Worm (Caenorhabditis elegans) whole organism, L2 larva: ENCODE measurements around the gene C02B8.12.

Experiments used
- C34F6.9 ChIP-seq: fragments of 150-350 bp; optimal IDR thresholded peaks from 2 replicates; lab custom pipeline; 2014; ENCODE audit warnings: missing biosample characterization, missing genetic modification characterization
- F13H6.1 ChIP-seq: sonication (generic microtip); optimal IDR thresholded peaks from 2 replicates; lab custom pipeline; 2016; ENCODE audit warnings: missing genetic modification characterization, missing compliant biosample characterization
- ZK546.5 ChIP-seq: sonication (generic microtip); optimal IDR thresholded peaks from 2 replicates; lab custom pipeline; 2017; ENCODE audit warnings: missing biosample characterization, missing genetic modification characterization
- blmp-1 ChIP-seq: sonication (generic microtip); optimal IDR thresholded peaks from 2 replicates; lab custom pipeline; 2017; ENCODE audit warnings: missing genetic modification characterization, mild to moderate bottlenecking, missing compliant biosample characterization, antibody characterized with exemption, moderate library complexity; ENCODE audit not compliant: insufficient read depth
- ceh-82 ChIP-seq: fragments of 150-350 bp; optimal IDR thresholded peaks from 2 replicates; lab custom pipeline; 2014; ENCODE audit warnings: missing biosample characterization, missing genetic modification characterization
- crh-2 ChIP-seq: sonication (generic microtip); optimal IDR thresholded peaks from 2 replicates; lab custom pipeline; 2017; ENCODE audit warnings: missing biosample characterization, missing genetic modification characterization
- dmd-4 ChIP-seq: sonication (generic microtip); optimal IDR thresholded peaks from 2 replicates; lab custom pipeline; 2017; ENCODE audit warnings: missing biosample characterization, missing genetic modification characterization
- egl-27 ChIP-seq: sonication (generic microtip); optimal IDR thresholded peaks from 3 replicates; lab custom pipeline; 2017; ENCODE audit warnings: missing biosample characterization, missing genetic modification reagents, missing genetic modification characterization
- fos-1 ChIP-seq: fragments of 150-350 bp; optimal IDR thresholded peaks from 2 replicates; lab custom pipeline; 2014; ENCODE audit warnings: missing biosample characterization, missing genetic modification characterization
- gmeb-1 ChIP-seq: fragments of 150-350 bp; optimal IDR thresholded peaks from 2 replicates; lab custom pipeline; 2014; ENCODE audit warnings: missing biosample characterization, missing genetic modification characterization
- lin-13 ChIP-seq: fragments of 150-350 bp; optimal IDR thresholded peaks from 2 replicates; lab custom pipeline; 2014; ENCODE audit warnings: missing biosample characterization, missing genetic modification reagents, missing genetic modification characterization
- lin-39 ChIP-seq: fragments of 150-350 bp; optimal IDR thresholded peaks from 2 replicates; lab custom pipeline; 2014; ENCODE audit warnings: missing biosample characterization, missing genetic modification reagents, missing genetic modification characterization
- mdl-1 ChIP-seq, 2 experiments: fragments of 150-350 bp in 1 of 2; sonication (generic microtip) in 1 of 2; optimal IDR thresholded peaks; 2 replicates each; lab custom pipeline; 2017; ENCODE audit warnings: missing biosample characterization in 2 of 2, missing genetic modification characterization in 2 of 2
- nhr-10 ChIP-seq: sonication (generic microtip); optimal IDR thresholded peaks from 2 replicates; lab custom pipeline; 2017; ENCODE audit warnings: missing biosample characterization, missing genetic modification characterization
- nhr-11 ChIP-seq: fragments of 150-350 bp; optimal IDR thresholded peaks from 2 replicates; lab custom pipeline; 2014; ENCODE audit warnings: missing biosample characterization, missing genetic modification characterization
- nhr-12 ChIP-seq: fragments of 150-350 bp; optimal IDR thresholded peaks from 2 replicates; lab custom pipeline; 2014; ENCODE audit warnings: missing biosample characterization, missing genetic modification characterization
- nhr-129 ChIP-seq: fragments of 150-350 bp; optimal IDR thresholded peaks from 2 replicates; lab custom pipeline; 2014; ENCODE audit warnings: missing biosample characterization, missing genetic modification characterization
- nhr-21 ChIP-seq: fragments of 150-350 bp; optimal IDR thresholded peaks from 2 replicates; lab custom pipeline; 2014; ENCODE audit warnings: missing biosample characterization, missing genetic modification characterization
- nhr-23 ChIP-seq: fragments of 150-350 bp; optimal IDR thresholded peaks from 2 replicates; lab custom pipeline; 2014; ENCODE audit warnings: missing biosample characterization, missing genetic modification reagents, missing genetic modification characterization
- nhr-237 ChIP-seq: fragments of 150-350 bp; optimal IDR thresholded peaks from 2 replicates; lab custom pipeline; 2014; ENCODE audit warnings: missing biosample characterization, missing genetic modification characterization
- nhr-25 ChIP-seq: fragments of 150-350 bp; sonication (generic microtip); optimal IDR thresholded peaks from 3 replicates; lab custom pipeline; 2014; ENCODE audit warnings: missing biosample characterization, missing genetic modification characterization
- nhr-6 ChIP-seq: fragments of 150-350 bp; optimal IDR thresholded peaks from 2 replicates; lab custom pipeline; 2014; ENCODE audit warnings: missing biosample characterization, missing genetic modification characterization
- sem-4 ChIP-seq: fragments of 150-350 bp; optimal IDR thresholded peaks from 2 replicates; lab custom pipeline; 2014; ENCODE audit warnings: missing biosample characterization, missing genetic modification reagents, missing genetic modification characterization
- sma-9 ChIP-seq, 2 experiments: fragments of 150-350 bp in 1 of 2; sonication (generic microtip) in 1 of 2; optimal IDR thresholded peaks; 2 replicates each; lab custom pipeline; 2014 to 2016; ENCODE audit warnings: missing genetic modification characterization in 2 of 2, mild to moderate bottlenecking in 1 of 2, missing biosample characterization in 1 of 2, missing compliant biosample characterization in 1 of 2, missing genetic modification reagents in 1 of 2, moderate library complexity in 1 of 2
- unc-39 ChIP-seq: fragments of 150-350 bp; optimal IDR thresholded peaks from 2 replicates; lab custom pipeline; 2014; ENCODE audit warnings: missing biosample characterization, missing genetic modification characterization
- unc-55 ChIP-seq: fragments of 150-350 bp; sonication (generic microtip); optimal IDR thresholded peaks from 3 replicates; lab custom pipeline; 2014; ENCODE audit warnings: missing biosample characterization, missing genetic modification reagents, missing genetic modification characterization
- unc-62 ChIP-seq: fragments of 150-350 bp; optimal IDR thresholded peaks from 2 replicates; lab custom pipeline; 2014; ENCODE audit warnings: missing biosample characterization, missing genetic modification reagents, missing genetic modification characterization
- ztf-1 ChIP-seq: fragments of 200-800 bp; sonication (Bioruptor generic); conservative IDR thresholded peaks from 2 replicates; pipeline ENCODE4 v1.3.6; 2022; ENCODE audit warnings: missing genetic modification characterization, missing compliant biosample characterization
- ztf-11 ChIP-seq: sonication (generic microtip); optimal IDR thresholded peaks from 2 replicates; lab custom pipeline; 2017; ENCODE audit warnings: missing biosample characterization, missing genetic modification characterization
- ztf-4 ChIP-seq: fragments of 150-350 bp; optimal IDR thresholded peaks from 2 replicates; lab custom pipeline; 2014; ENCODE audit warnings: missing biosample characterization, missing genetic modification characterization

Gene C02B8.12

ce11 chrX:8129543-8129942 is 6.4 kb upstream of the C02B8.12 start, which contains the start of gene frpr-1:
Gene frpr-1 (minus strand): TSS chrX:8129643.
- TF ChIP-seq unc-55 (GFP tag; lab: Kevin White, UChicago) (no peak), nhr-6 (no peak), lin-39 (tag; lab: Kevin White, UChicago) (no peak), unc-62 (no peak), ztf-11 (tag; lab: Kevin White, UChicago) (no peak), nhr-21 (no peak), dmd-4 (no peak), nhr-11 (tag; lab: Kevin White, UChicago) (no peak)
- TF ChIP-seq, all 48 proteins: peak for 0

ce11 chrX:8120281-8120680 is 2.9 kb downstream of the C02B8.12 start:
- TF ChIP-seq blmp-1 (tag; lab: Kevin White, UChicago) = no peak
- TF ChIP-seq nhr-129 (tag; lab: Kevin White, UChicago) = no peak
- TF ChIP-seq nhr-25 (tag; lab: Kevin White, UChicago) = no peak
- TF ChIP-seq nhr-23 (tag; lab: Kevin White, UChicago) = no peak
- no peak for TF ChIP-seq mdl-1 (tag; optimal IDR thresholded peaks at IDR 0.05; lab: Kevin White, UChicago)
- TF ChIP-seq unc-39 = no peak
- TF ChIP-seq nhr-11 (tag; lab: Kevin White, UChicago) = no peak
- no peak for TF ChIP-seq unc-62
- TF ChIP-seq fos-1 = no peak
- no peak for TF ChIP-seq sem-4
- no peak for TF ChIP-seq ZK546.5 (tag; lab: Kevin White, UChicago)
- no peak for TF ChIP-seq lin-39 (tag; lab: Kevin White, UChicago)

ce11 chrX:8117827-8118317 is 5.3 kb downstream of the C02B8.12 start:
- no peak for TF ChIP-seq C34F6.9 (tag; lab: Kevin White, UChicago)
- no peak for TF ChIP-seq nhr-21
- no peak for TF ChIP-seq egl-27 (tag; lab: Kevin White, UChicago)
- no peak for TF ChIP-seq lin-39 (tag; lab: Kevin White, UChicago)
- TF ChIP-seq ZK546.5 (tag; lab: Kevin White, UChicago) = no peak
- no peak for TF ChIP-seq ztf-1 (GFP tag; lab: Robert Waterston, UW)
- TF ChIP-seq F13H6.1 (tag; lab: Kevin White, UChicago) = no peak
- TF ChIP-seq nhr-25 (tag; lab: Kevin White, UChicago) = no peak
- TF ChIP-seq sem-4 = no peak
- no peak for TF ChIP-seq gmeb-1
- TF ChIP-seq lin-13 (GFP tag; lab: Kevin White, UChicago) = no peak
- TF ChIP-seq nhr-12 = no peak
- TF ChIP-seq blmp-1 (tag; lab: Kevin White, UChicago) = no peak
- TF ChIP-seq nhr-23 (tag; lab: Kevin White, UChicago) = no peak

ce11 chrX:8116157-8116556 is 7.0 kb downstream of the C02B8.12 start, which contains the start of gene hlh-8:
Gene hlh-8 (plus strand): TSS chrX:8116457.
- TF ChIP-seq ztf-11 (tag; lab: Kevin White, UChicago) (no peak), ztf-4 (no peak)

- TF ChIP-seq ztf-4 (no peak), C34F6.9 (tag; lab: Kevin White, UChicago) (no peak), ceh-82 (tag; lab: Kevin White, UChicago) (no peak), nhr-10 (tag; lab: Kevin White, UChicago) (no peak)
Measured at ce11 chrX:8110193-8110592, 13.0 kb downstream of the C02B8.12 start, which contains the start of gene K07E3.1. Gene K07E3.1 (plus strand): TSS chrX:8110439.

ce11 chrX:8109531-8109930 is 13.6 kb downstream of the C02B8.12 start:
- TF ChIP-seq sma-9 (GFP tag; optimal IDR thresholded peaks at IDR 0.05; lab: Kevin White, UChicago) (peak; percentile 7), sma-9 (tag; optimal IDR thresholded peaks at IDR 0.05; lab: Kevin White, UChicago) (no peak), sem-4 (no peak), nhr-6 (no peak), crh-2 (peak; percentile 35), unc-55 (GFP tag; lab: Kevin White, UChicago) (peak; percentile 69), lin-13 (GFP tag; lab: Kevin White, UChicago) (no peak), nhr-129 (tag; lab: Kevin White, UChicago) (peak; percentile 51), gmeb-1 (peak; percentile 33), nhr-237 (tag; lab: Kevin White, UChicago) (no peak), nhr-10 (tag; lab: Kevin White, UChicago) (no peak), C34F6.9 (tag; lab: Kevin White, UChicago) (peak; percentile 74), nhr-12 (no peak)
